Worm (Caenorhabditis elegans): ENCODE data around the gene spp-27.

DNA sequence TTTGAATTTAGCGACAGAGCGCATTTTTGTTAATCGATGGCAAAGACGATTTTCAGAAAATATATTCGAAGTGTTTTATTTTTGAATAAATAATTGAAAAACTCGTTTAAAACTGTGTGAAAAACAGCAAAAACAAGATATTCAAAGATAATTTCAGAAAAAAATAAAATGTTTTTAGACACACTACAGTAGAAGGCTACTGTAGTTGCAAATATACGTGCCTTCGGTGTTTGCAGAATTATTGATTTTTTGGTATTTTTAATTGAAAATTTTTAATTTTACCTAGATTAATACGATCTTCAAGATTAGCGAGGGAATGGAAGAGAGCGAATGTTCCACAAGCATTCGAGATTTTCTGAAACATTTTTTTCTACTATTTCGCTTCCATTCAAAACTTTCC is 46.3 kb downstream of the spp-27 start:
- no peak for TF ChIP-seq fos-1 (tag; optimal IDR thresholded peaks at IDR 0.05)
- no peak for TF ChIP-seq ceh-82 (tag; optimal IDR thresholded peaks at IDR 0.05)
- TF ChIP-seq blmp-1 (tag; optimal IDR thresholded peaks at IDR 0.05), result no peak
- no peak for TF ChIP-seq nhr-77 (tag; optimal IDR thresholded peaks at IDR 0.05)
- no peak for TF ChIP-seq nhr-237 (tag; optimal IDR thresholded peaks at IDR 0.05)
- no peak for TF ChIP-seq vab-15 (tag; optimal IDR thresholded peaks at IDR 0.05)
- no peak for TF ChIP-seq nhr-28 (tag; optimal IDR thresholded peaks at IDR 0.05)
- TF ChIP-seq mdl-1 (tag; optimal IDR thresholded peaks at IDR 0.05), result no peak
- peak in 1 of 2 experiments; percentile 50 for TF ChIP-seq lsy-2 (tag; optimal IDR thresholded peaks at IDR 0.05)
- no peak for TF ChIP-seq ces-1 (GFP tag; optimal IDR thresholded peaks at IDR 0.05)
- no peak for TF ChIP-seq hlh-17 (GFP tag; optimal IDR thresholded peaks at IDR 0.05; ENCODE audit: borderline replicate concordance)

Data from whole organism, L1 larva.